Worm (Caenorhabditis elegans) whole organism, L4 larva: Measurements from ENCODE around the gene efn-3.

ENCODE experiments used
- T26A8.4 ChIP-seq: fragments of 200-800 bp; sonication (Bioruptor generic); IDR thresholded peaks from 2 replicates; pipeline ENCODE4 v1.3.6; 2022; ENCODE audit warnings: missing genetic modification characterization, missing compliant biosample characterization
- ctbp-1 ChIP-seq: fragments of 200-800 bp; sonication (Bioruptor generic); IDR thresholded peaks from 2 replicates; pipeline ENCODE4 v1.3.6; 2022; ENCODE audit warnings: missing genetic modification reagents, missing genetic modification characterization, missing compliant biosample characterization
- hmg-1.1 ChIP-seq: fragments of 200-800 bp; sonication (Bioruptor generic); IDR thresholded peaks from 2 replicates; pipeline ENCODE4 v1.3.6; 2022; ENCODE audit warnings: missing genetic modification reagents, missing genetic modification characterization, missing compliant biosample characterization
- lin-15B ChIP-seq: fragments of 150-350 bp; sonication (generic microtip); optimal IDR thresholded peaks from 3 replicates; lab custom pipeline; 2014; ENCODE audit warnings: missing biosample characterization, missing genetic modification characterization
- lsy-2 ChIP-seq, 2 experiments: fragments of 150-350 bp in 1 of 2; sonication (generic microtip) in 1 of 2; optimal IDR thresholded peaks; 2 replicates each; lab custom pipeline; 2014 to 2017; ENCODE audit warnings: missing biosample characterization in 2 of 2, missing genetic modification characterization in 2 of 2
- nhr-25 ChIP-seq: sonication (generic microtip); optimal IDR thresholded peaks from 2 replicates; lab custom pipeline; 2017; ENCODE audit warnings: missing genetic modification characterization, mild to moderate bottlenecking, missing compliant biosample characterization, antibody characterized with exemption, moderate library complexity, borderline replicate concordance; ENCODE audit not compliant: insufficient read depth
- snpc-4 ChIP-seq: fragments of 150-350 bp; optimal IDR thresholded peaks from 2 replicates; lab custom pipeline; 2014; ENCODE audit warnings: missing biosample characterization, missing genetic modification characterization
- ztf-11 ChIP-seq: fragments of 150-350 bp; optimal IDR thresholded peaks from 2 replicates; lab custom pipeline; 2014; ENCODE audit warnings: missing biosample characterization, missing genetic modification characterization

- no peak for TF ChIP-seq nhr-25 (tag; lab: Kevin White, UChicago)
- no peak for TF ChIP-seq snpc-4
- TF ChIP-seq hmg-1.1 (GFP tag; lab: Robert Waterston, UW): no peak; the same call in 1 of the 2 replicates
- no peak for TF ChIP-seq ztf-11 (tag; lab: Kevin White, UChicago)
- TF ChIP-seq T26A8.4 (GFP tag; lab: Robert Waterston, UW): no peak
- TF ChIP-seq ctbp-1 (GFP tag; lab: Robert Waterston, UW): no peak
- no peak for TF ChIP-seq lin-15B (tag; lab: Kevin White, UChicago)
- peak in 1 of 2 experiments; percentile 59 for TF ChIP-seq lsy-2 (tag; optimal IDR thresholded peaks at IDR 0.05; lab: Kevin White, UChicago)
These were observed 41.8 kb upstream of the efn-3 start, which contains the start of the genes cdk-4 and F18H3.1 for ce11 chrX:13518861-13519713.
